Fruit fly (Drosophila melanogaster): ENCODE results near the gene CG10713.

CG10713 gene

DNA sequence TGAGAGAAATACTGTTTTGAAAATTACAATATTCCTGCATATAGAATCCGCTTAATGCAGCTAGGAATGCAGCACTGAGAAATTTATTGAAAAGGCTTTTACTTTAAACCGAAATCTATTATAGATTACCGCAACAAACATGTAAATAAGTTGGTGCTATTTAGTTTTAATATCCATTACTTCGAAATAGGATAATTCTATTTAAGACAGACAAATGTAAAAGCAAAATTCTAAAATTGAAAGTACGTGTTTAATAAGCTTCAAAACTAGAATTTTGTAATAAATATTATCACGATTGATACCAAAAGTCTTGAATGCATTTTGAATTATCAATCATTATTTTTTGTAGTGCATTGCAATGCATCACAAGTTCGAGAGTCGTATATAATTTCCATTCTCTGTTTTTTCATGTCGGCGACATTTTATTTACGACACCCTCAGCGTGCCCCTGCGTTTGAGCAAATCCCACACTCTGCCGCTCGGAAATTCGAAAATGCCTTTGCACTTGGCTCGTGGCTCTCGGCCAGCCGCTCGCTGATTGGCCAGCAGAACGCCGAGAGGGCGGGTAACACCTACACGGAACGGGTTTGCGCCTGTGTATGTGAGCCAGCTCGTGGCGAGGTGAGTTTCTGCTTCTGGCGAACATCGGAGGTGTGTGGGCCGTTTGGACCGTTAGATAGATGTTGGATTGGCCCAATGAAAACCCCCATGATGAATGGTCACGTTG, 31.7 kb downstream of the CG10713 start (continued):
- TF ChIP-seq caup (GFP tag; optimal IDR thresholded peaks at IDR 0.05; ENCODE audit: severe bottlenecking) (no peak), CG31441 (GFP tag; IDR thresholded peaks at IDR 0.05) (peak; percentile 60; the same call in 1 of the 2 replicates), slp2 (GFP tag; optimal IDR thresholded peaks at IDR 0.05) (peak; percentile 5), YL-1 (GFP tag; optimal IDR thresholded peaks at IDR 0.05) (no peak), CG17802 (tag; optimal IDR thresholded peaks at IDR 0.05) (no peak), CkIIα-i1 (GFP tag; IDR thresholded peaks at IDR 0.05) (no peak), CG2116 (GFP tag; optimal IDR thresholded peaks at IDR 0.05) (no peak), CG17829 (tag; optimal IDR thresholded peaks at IDR 0.05) (peak; percentile 35), Nf-YA (GFP tag; IDR thresholded peaks at IDR 0.05) (peak; percentile 81; the same call in 1 of the 2 replicates), CoRest (tag; optimal IDR thresholded peaks at IDR 0.05) (no peak), CG5245 (GFP tag; optimal IDR thresholded peaks at IDR 0.05) (no peak), CG2129 (GFP tag; IDR thresholded peaks at IDR 0.05; ENCODE audit: partially characterized antibody) (no peak), D19B (GFP tag; optimal IDR thresholded peaks at IDR 0.05) (no peak), Deaf1 (tag; optimal IDR thresholded peaks at IDR 0.05) (peak; percentile 89), zen2 (GFP tag; IDR thresholded peaks at IDR 0.05; ENCODE audit: partially characterized antibody) (no peak), pb (GFP tag; optimal IDR thresholded peaks at IDR 0.05) (no peak), Hr51 (GFP tag; optimal IDR thresholded peaks at IDR 0.05) (no peak), wek (GFP tag; optimal IDR thresholded peaks at IDR 0.05) (no peak), D19A (tag; optimal IDR thresholded peaks at IDR 0.05) (peak; percentile 46), PHDP (tag; optimal IDR thresholded peaks at IDR 0.05) (no peak), rib (GFP tag; IDR thresholded peaks at IDR 0.05) (peak; percentile 32; the same call in 1 of the 2 replicates), odd (GFP tag; optimal IDR thresholded peaks at IDR 0.05) (no peak), CG7928 (GFP tag; optimal IDR thresholded peaks at IDR 0.05) (no peak), twi (tag; optimal IDR thresholded peaks at IDR 0.05) (no peak), CG18262 (tag; optimal IDR thresholded peaks at IDR 0.05) (peak; percentile 84), gcm2 (GFP tag; optimal IDR thresholded peaks at IDR 0.05) (no peak), cad (GFP tag; optimal IDR thresholded peaks at IDR 0.05) (peak; percentile 57), CG9727 (GFP tag; optimal IDR thresholded peaks at IDR 0.05) (peak; percentile 69), CG13296 (GFP tag; optimal IDR thresholded peaks at IDR 0.05) (no peak), Nf-YC (tag; optimal IDR thresholded peaks at IDR 0.05) (peak; percentile 98), h (optimal IDR thresholded peaks at IDR 0.05) (no peak), Elba2 (GFP tag; optimal IDR thresholded peaks at IDR 0.05) (no peak), CG4424 (GFP tag; optimal IDR thresholded peaks at IDR 0.05) (peak; percentile 10), CG17568 (GFP tag; optimal IDR thresholded peaks at IDR 0.05) (no peak), ato (GFP tag; IDR thresholded peaks at IDR 0.05; ENCODE audit: partially characterized antibody) (no peak), sob (GFP tag; IDR thresholded peaks at IDR 0.05) (no peak), CG17186 (GFP tag; optimal IDR thresholded peaks at IDR 0.05) (no peak), CG4730 (GFP tag; IDR thresholded peaks at IDR 0.05) (no peak; the same call in 1 of the 2 replicates), CG6689 (GFP tag; IDR thresholded peaks at IDR 0.05) (peak; percentile 48), lola (GFP tag; optimal IDR thresholded peaks at IDR 0.05) (peak in 1 of 3 experiments; percentile 77), Doc3 (GFP tag; IDR thresholded peaks at IDR 0.05; ENCODE audit: partially characterized antibody) (no peak), CG11247 (GFP tag; IDR thresholded peaks at IDR 0.05) (no peak), Side (GFP tag; optimal IDR thresholded peaks at IDR 0.05) (no peak), Bgb (GFP tag; IDR thresholded peaks at IDR 0.05; ENCODE audit: partially characterized antibody) (no peak), ERR (GFP tag; optimal IDR thresholded peaks at IDR 0.05) (no peak), shn (GFP tag; optimal IDR thresholded peaks at IDR 0.05) (no peak), jumu (GFP tag; optimal IDR thresholded peaks at IDR 0.05) (no peak), chinmo (GFP tag; IDR thresholded peaks at IDR 0.05; ENCODE audit: partially characterized antibody) (peak; percentile 49; the same call in 1 of the 4 replicates)
